Fruit fly (Drosophila melanogaster) whole organism, adult: Measurements from ENCODE around the gene CG5214.

ENCODE experiments used
- CG11617 ChIP-seq: fragments of 200-800 bp; sonication (Bioruptor generic); optimal IDR thresholded peaks from 2 replicates; lab custom pipeline; 2017; ENCODE audit warnings: mild to moderate bottlenecking, missing biosample characterization, missing genetic modification reagents, missing genetic modification characterization
- CG12768 ChIP-seq: fragments of 200-800 bp; sonication (Bioruptor generic); optimal IDR thresholded peaks from 2 replicates; lab custom pipeline; 2017; ENCODE audit warnings: missing biosample characterization, missing genetic modification characterization, mild to moderate bottlenecking, moderate library complexity, missing genetic modification reagents
- CG14711 ChIP-seq: fragments of 200-800 bp; sonication (Bioruptor generic); optimal IDR thresholded peaks from 2 replicates; lab custom pipeline; 2018; ENCODE audit warnings: missing biosample characterization, mild to moderate bottlenecking, missing genetic modification characterization, moderate library complexity
- CG1620 ChIP-seq: fragments of 200-800 bp; sonication (Bioruptor generic); optimal IDR thresholded peaks from 2 replicates; lab custom pipeline; 2016; ENCODE audit warnings: missing biosample characterization, missing genetic modification characterization
- CG33017 ChIP-seq: fragments of 200-800 bp; sonication (Bioruptor generic); optimal IDR thresholded peaks from 2 replicates; lab custom pipeline; 2018; ENCODE audit warnings: missing biosample characterization, mild to moderate bottlenecking, missing genetic modification characterization, moderate library complexity
- CG5204 ChIP-seq: fragments of 200-800 bp; sonication (Bioruptor generic); optimal IDR thresholded peaks from 2 replicates; lab custom pipeline; 2016; ENCODE audit warnings: missing biosample characterization, missing genetic modification characterization
- CG7045 ChIP-seq: fragments of 200-800 bp; sonication (Bioruptor generic); optimal IDR thresholded peaks from 2 replicates; lab custom pipeline; 2017; ENCODE audit warnings: missing biosample characterization, mild to moderate bottlenecking, missing genetic modification characterization
- CG7101 ChIP-seq: fragments of 200-800 bp; sonication (Bioruptor generic); optimal IDR thresholded peaks from 2 replicates; lab custom pipeline; 2018; ENCODE audit warnings: missing biosample characterization, mild to moderate bottlenecking, missing genetic modification characterization, moderate library complexity
- Clk ChIP-seq: fragments of 200-800 bp; sonication (Bioruptor generic); optimal IDR thresholded peaks from 2 replicates; lab custom pipeline; 2017; ENCODE audit warnings: missing biosample characterization, missing genetic modification characterization
- Crg-1 ChIP-seq: fragments of 200-800 bp; sonication (Bioruptor generic); optimal IDR thresholded peaks from 2 replicates; lab custom pipeline; 2016; ENCODE audit warnings: missing biosample characterization, missing genetic modification characterization
- Hr96 ChIP-seq: fragments of 200-800 bp; sonication (Bioruptor generic); optimal IDR thresholded peaks from 2 replicates; lab custom pipeline; 2016; ENCODE audit warnings: missing biosample characterization, missing genetic modification characterization
- Mnt ChIP-seq: fragments of 200-800 bp; sonication (Bioruptor generic); optimal IDR thresholded peaks from 2 replicates; lab custom pipeline; 2016; ENCODE audit warnings: missing biosample characterization, mild to moderate bottlenecking, missing genetic modification characterization
- bab1 ChIP-seq: fragments of 200-800 bp; sonication (Bioruptor generic); optimal IDR thresholded peaks from 3 replicates; lab custom pipeline; 2019; ENCODE audit warnings: missing biosample characterization, mild to moderate bottlenecking, missing genetic modification characterization, moderate library complexity
- cic ChIP-seq: fragments of 200-800 bp; sonication (Bioruptor generic); optimal IDR thresholded peaks from 2 replicates; lab custom pipeline; 2017; ENCODE audit warnings: missing biosample characterization, mild to moderate bottlenecking, missing genetic modification characterization, moderate library complexity
- cnc ChIP-seq, 2 experiments: fragments of >200 bp; optimal IDR thresholded peaks; 2 replicates each; lab custom pipeline; 2017
- kay ChIP-seq: fragments of 200-800 bp; sonication (Bioruptor generic); peaks from one replicate; lab custom pipeline; 2016; ENCODE audit warnings: missing biosample characterization, missing genetic modification characterization, borderline replicate concordance
- ovo ChIP-seq: fragments of 200-800 bp; sonication (Bioruptor generic); optimal IDR thresholded peaks from 2 replicates; lab custom pipeline; 2016; ENCODE audit warnings: missing biosample characterization, missing genetic modification characterization
- pad ChIP-seq: fragments of 200-800 bp; sonication (Bioruptor generic); optimal IDR thresholded peaks from 3 replicates; lab custom pipeline; 2017; ENCODE audit warnings: missing biosample characterization, missing genetic modification characterization, mild to moderate bottlenecking, moderate library complexity, missing genetic modification reagents
- tj ChIP-seq: fragments of 200-800 bp; sonication (Bioruptor generic); optimal IDR thresholded peaks from 3 replicates; lab custom pipeline; 2017; ENCODE audit warnings: missing biosample characterization, mild to moderate bottlenecking, missing genetic modification characterization, moderate library complexity
- toe ChIP-seq: fragments of 200-800 bp; sonication (Bioruptor generic); optimal IDR thresholded peaks from 2 replicates; lab custom pipeline; 2016; ENCODE audit warnings: missing biosample characterization, missing genetic modification characterization

The CG5214 gene

dm6 chr3R:11199227-11199835 is 44.8 kb upstream of the CG5214 start:
- TF ChIP-seq Mnt (GFP tag; lab: Kevin White, UChicago) (no peak), pad (GFP tag; lab: Kevin White, UChicago) (no peak), CG12768 (GFP tag; lab: Kevin White, UChicago) (no peak), Clk (GFP tag; lab: Kevin White, UChicago) (no peak), cic (peak; percentile 77), CG11617 (no peak), kay (GFP tag; lab: Kevin White, UChicago) (peak; percentile 66), CG33017 (tag; lab: Kevin White, UChicago) (peak; percentile 23), Crg-1 (GFP tag; lab: Kevin White, UChicago) (no peak), CG7045 (GFP tag; lab: Kevin White, UChicago) (peak; percentile 0), tj (no peak), bab1 (GFP tag; lab: Kevin White, UChicago) (no peak), cnc (optimal IDR thresholded peaks at IDR 0.05; lab: Kevin White, UChicago) (no peak), CG7101 (tag; lab: Kevin White, UChicago) (no peak), Hr96 (GFP tag; lab: Kevin White, UChicago) (no peak), toe (GFP tag; lab: Kevin White, UChicago) (no peak), ovo (no peak)

- no peak for TF ChIP-seq CG7101 (tag; lab: Kevin White, UChicago)
- TF ChIP-seq CG5204: no peak
- no peak for TF ChIP-seq Crg-1 (GFP tag; lab: Kevin White, UChicago)
- no peak for TF ChIP-seq cnc (optimal IDR thresholded peaks at IDR 0.05; lab: Kevin White, UChicago)
- peak; percentile 30 for TF ChIP-seq cic
- TF ChIP-seq CG1620: no peak
- no peak for TF ChIP-seq CG12768 (GFP tag; lab: Kevin White, UChicago)
- TF ChIP-seq CG33017 (tag; lab: Kevin White, UChicago): no peak
- peak; percentile 27 for TF ChIP-seq Mnt (GFP tag; lab: Kevin White, UChicago)
- TF ChIP-seq toe (GFP tag; lab: Kevin White, UChicago): no peak
- no peak for TF ChIP-seq CG11617
- no peak for TF ChIP-seq bab1 (GFP tag; lab: Kevin White, UChicago)
- TF ChIP-seq Clk (GFP tag; lab: Kevin White, UChicago): no peak
- TF ChIP-seq pad (GFP tag; lab: Kevin White, UChicago): no peak
- no peak for TF ChIP-seq tj
- TF ChIP-seq kay (GFP tag; lab: Kevin White, UChicago): peak; percentile 92
- no peak for TF ChIP-seq Hr96 (GFP tag; lab: Kevin White, UChicago)
- TF ChIP-seq CG7045 (GFP tag; lab: Kevin White, UChicago): peak; percentile 2
- no peak for TF ChIP-seq ovo
- TF ChIP-seq CG14711 (tag; lab: Kevin White, UChicago): peak; percentile 56
Measured at dm6 chr3R:11200042-11200884, 43.8 kb upstream of the CG5214 start.

dm6 chr3R:11200885-11201421 is 43.1 kb upstream of the CG5214 start:
- no peak for TF ChIP-seq CG1620
- no peak for TF ChIP-seq pad (GFP tag; lab: Kevin White, UChicago)
- TF ChIP-seq cnc (optimal IDR thresholded peaks at IDR 0.05; lab: Kevin White, UChicago): no peak
- TF ChIP-seq CG7101 (tag; lab: Kevin White, UChicago): peak; percentile 50
- no peak for TF ChIP-seq cic
- TF ChIP-seq CG12768 (GFP tag; lab: Kevin White, UChicago): no peak
- no peak for TF ChIP-seq CG14711 (tag; lab: Kevin White, UChicago)
- TF ChIP-seq CG11617: peak; percentile 42
- no peak for TF ChIP-seq Hr96 (GFP tag; lab: Kevin White, UChicago)
- no peak for TF ChIP-seq Crg-1 (GFP tag; lab: Kevin White, UChicago)
- TF ChIP-seq kay (GFP tag; lab: Kevin White, UChicago): no peak
- TF ChIP-seq CG7045 (GFP tag; lab: Kevin White, UChicago): no peak
- no peak for TF ChIP-seq toe (GFP tag; lab: Kevin White, UChicago)
- TF ChIP-seq ovo: no peak
- peak; percentile 46 for TF ChIP-seq CG33017 (tag; lab: Kevin White, UChicago)
- no peak for TF ChIP-seq bab1 (GFP tag; lab: Kevin White, UChicago)

dm6 chr3R:11208766-11209331 is 35.3 kb upstream of the CG5214 start:
- peak; percentile 48 for TF ChIP-seq bab1 (GFP tag; lab: Kevin White, UChicago)
- no peak for TF ChIP-seq tj
- TF ChIP-seq pad (GFP tag; lab: Kevin White, UChicago): no peak
- TF ChIP-seq CG5204: no peak
- TF ChIP-seq CG7045 (GFP tag; lab: Kevin White, UChicago): no peak
- TF ChIP-seq Hr96 (GFP tag; lab: Kevin White, UChicago): no peak
- TF ChIP-seq Mnt (GFP tag; lab: Kevin White, UChicago): peak; percentile 18
- peak; percentile 44 for TF ChIP-seq cic
- no peak for TF ChIP-seq CG12768 (GFP tag; lab: Kevin White, UChicago)
- TF ChIP-seq cnc (optimal IDR thresholded peaks at IDR 0.05; lab: Kevin White, UChicago): no peak

dm6 chr3R:11209801-11210402 is 34.2 kb upstream of the CG5214 start, which contains the start of the genes SdhC and Tctp:
SdhC (minus strand) TSS chr3R:11209849.
Tctp (plus strand) TSS chr3R:11210247.
- TF ChIP-seq CG11617 (peak; percentile 90), bab1 (GFP tag; lab: Kevin White, UChicago) (peak; percentile 48), CG5204 (no peak), cnc (optimal IDR thresholded peaks at IDR 0.05; lab: Kevin White, UChicago) (no peak), CG14711 (tag; lab: Kevin White, UChicago) (peak; percentile 36), Mnt (GFP tag; lab: Kevin White, UChicago) (peak; percentile 92), Clk (GFP tag; lab: Kevin White, UChicago) (no peak), CG1620 (peak; percentile 51), kay (GFP tag; lab: Kevin White, UChicago) (no peak), CG7045 (GFP tag; lab: Kevin White, UChicago) (peak; percentile 48), toe (GFP tag; lab: Kevin White, UChicago) (peak; percentile 77), CG7101 (tag; lab: Kevin White, UChicago) (peak; percentile 68), CG12768 (GFP tag; lab: Kevin White, UChicago) (peak; percentile 44), pad (GFP tag; lab: Kevin White, UChicago) (peak; percentile 42), ovo (peak; percentile 74), Hr96 (GFP tag; lab: Kevin White, UChicago) (peak; percentile 77), cic (peak; percentile 69), Crg-1 (GFP tag; lab: Kevin White, UChicago) (peak; percentile 33), CG33017 (tag; lab: Kevin White, UChicago) (peak; percentile 37), tj (peak; percentile 32)
